Worm (Caenorhabditis elegans): ENCODE measurements around the gene vit-4.

Gene vit-4

ce11 chrX:3596303-3596772, 32.6 kb upstream of the vit-4 start, which contains the start of gene T27A10.6:
Gene T27A10.6, minus strand, starts transcription at chrX:3596353.
- TF ChIP-seq nhr-77 (tag; optimal IDR thresholded peaks at IDR 0.05) (no peak), egl-27 (tag; optimal IDR thresholded peaks at IDR 0.05) (no peak), hmg-11 (tag; optimal IDR thresholded peaks at IDR 0.05) (no peak), nhr-23 (tag; optimal IDR thresholded peaks at IDR 0.05) (peak; percentile 51), elt-2 (tag; optimal IDR thresholded peaks at IDR 0.05) (no peak), ztf-11 (tag; optimal IDR thresholded peaks at IDR 0.05) (no peak), nhr-67 (tag; optimal IDR thresholded peaks at IDR 0.05) (no peak), lsy-12 (tag; optimal IDR thresholded peaks at IDR 0.05) (no peak), fkh-10 (GFP tag; optimal IDR thresholded peaks at IDR 0.05) (no peak), eor-1 (tag; optimal IDR thresholded peaks at IDR 0.05) (no peak), fkh-2 (tag; optimal IDR thresholded peaks at IDR 0.05) (no peak), nhr-43 (tag; optimal IDR thresholded peaks at IDR 0.05; ENCODE audit: poor library complexity, severe bottlenecking) (peak; percentile 44)

- no peak for TF ChIP-seq fkh-2 (tag; optimal IDR thresholded peaks at IDR 0.05)
- TF ChIP-seq lsy-12 (tag; optimal IDR thresholded peaks at IDR 0.05) = no peak
- no peak for TF ChIP-seq snpc-4 (tag; optimal IDR thresholded peaks at IDR 0.05)
- TF ChIP-seq ceh-82 (tag; optimal IDR thresholded peaks at IDR 0.05) = no peak
- TF ChIP-seq jun-1 (tag; optimal IDR thresholded peaks at IDR 0.05) = no peak
- TF ChIP-seq mdl-1 (tag; optimal IDR thresholded peaks at IDR 0.05) = no peak
- no peak for TF ChIP-seq ztf-11 (tag; optimal IDR thresholded peaks at IDR 0.05)
- no peak for TF ChIP-seq eor-1 (tag; optimal IDR thresholded peaks at IDR 0.05)
- no peak for TF ChIP-seq ceh-16 (tag; optimal IDR thresholded peaks at IDR 0.05)
- TF ChIP-seq unc-39 (tag; optimal IDR thresholded peaks at IDR 0.05) = no peak
- TF ChIP-seq daf-12 (tag; optimal IDR thresholded peaks at IDR 0.05) = no peak
- no peak for TF ChIP-seq R02D3.7 (tag; optimal IDR thresholded peaks at IDR 0.05)
- TF ChIP-seq nhr-11 (tag; optimal IDR thresholded peaks at IDR 0.05) = no peak
Measured at ce11 chrX:3590510-3590909, 26.7 kb upstream of the vit-4 start.

ce11 chrX:3585625-3586024, 21.9 kb upstream of the vit-4 start, which contains the start of gene T27A10.2:
Gene T27A10.2, plus strand, starts transcription at chrX:3585957.
- TF ChIP-seq ceh-9 (tag; optimal IDR thresholded peaks at IDR 0.05) (no peak), elt-2 (tag; optimal IDR thresholded peaks at IDR 0.05) (no peak), lin-39 (tag; optimal IDR thresholded peaks at IDR 0.05) (no peak), ama-1 (optimal IDR thresholded peaks at IDR 0.05) (no peak), hmg-11 (tag; optimal IDR thresholded peaks at IDR 0.05) (no peak), nhr-43 (tag; optimal IDR thresholded peaks at IDR 0.05; ENCODE audit: poor library complexity, severe bottlenecking) (no peak), sea-2 (GFP tag; optimal IDR thresholded peaks at IDR 0.05) (no peak), ztf-11 (tag; optimal IDR thresholded peaks at IDR 0.05) (no peak), eor-1 (tag; optimal IDR thresholded peaks at IDR 0.05) (no peak), pha-4 (tag; optimal IDR thresholded peaks at IDR 0.05) (no peak), ceh-82 (tag; optimal IDR thresholded peaks at IDR 0.05) (no peak)

- TF ChIP-seq nhr-43 (tag; optimal IDR thresholded peaks at IDR 0.05; ENCODE audit: poor library complexity, severe bottlenecking) = no peak
Measured at ce11 chrX:3584481-3584880, 20.7 kb upstream of the vit-4 start.

ce11 chrX:3583436-3583835, 19.7 kb upstream of the vit-4 start:
- TF ChIP-seq nhr-25 (tag; optimal IDR thresholded peaks at IDR 0.05) (no peak), lin-39 (tag; optimal IDR thresholded peaks at IDR 0.05) (no peak), snpc-4 (tag; optimal IDR thresholded peaks at IDR 0.05) (no peak), nhr-11 (tag; optimal IDR thresholded peaks at IDR 0.05) (no peak), pha-4 (tag; optimal IDR thresholded peaks at IDR 0.05) (no peak), jun-1 (tag; optimal IDR thresholded peaks at IDR 0.05) (no peak), ceh-28 (tag; optimal IDR thresholded peaks at IDR 0.05) (no peak), nhr-67 (tag; optimal IDR thresholded peaks at IDR 0.05) (no peak), ceh-16 (tag; optimal IDR thresholded peaks at IDR 0.05) (no peak), elt-3 (tag; optimal IDR thresholded peaks at IDR 0.05) (no peak), daf-12 (tag; optimal IDR thresholded peaks at IDR 0.05) (no peak), unc-62 (GFP tag; optimal IDR thresholded peaks at IDR 0.05) (no peak), nhr-77 (tag; optimal IDR thresholded peaks at IDR 0.05) (no peak), ZK546.5 (tag; optimal IDR thresholded peaks at IDR 0.05) (no peak)

ce11 chrX:3581813-3582212, 18.0 kb upstream of the vit-4 start:
- TF ChIP-seq jun-1 (tag; optimal IDR thresholded peaks at IDR 0.05) (no peak), ZK546.5 (tag; optimal IDR thresholded peaks at IDR 0.05) (no peak), ztf-4 (tag; optimal IDR thresholded peaks at IDR 0.05) (no peak), zag-1 (tag; optimal IDR thresholded peaks at IDR 0.05) (no peak), elt-1 (tag; optimal IDR thresholded peaks at IDR 0.05) (no peak), ama-1 (optimal IDR thresholded peaks at IDR 0.05) (no peak), unc-39 (tag; optimal IDR thresholded peaks at IDR 0.05) (no peak), ceh-28 (tag; optimal IDR thresholded peaks at IDR 0.05) (no peak), nhr-25 (tag; optimal IDR thresholded peaks at IDR 0.05) (no peak), aly-2 (tag; optimal IDR thresholded peaks at IDR 0.05) (no peak), nhr-12 (tag; optimal IDR thresholded peaks at IDR 0.05) (no peak), nhr-77 (tag; optimal IDR thresholded peaks at IDR 0.05) (no peak), nfya-1 (tag; optimal IDR thresholded peaks at IDR 0.05; ENCODE audit: insufficient read depth) (no peak), hmg-11 (tag; optimal IDR thresholded peaks at IDR 0.05) (no peak)

All from whole organism, L3 larva.